Fruit fly (Drosophila melanogaster): Measurements from ENCODE around the gene lmgA.

Gene lmgA

DNA sequence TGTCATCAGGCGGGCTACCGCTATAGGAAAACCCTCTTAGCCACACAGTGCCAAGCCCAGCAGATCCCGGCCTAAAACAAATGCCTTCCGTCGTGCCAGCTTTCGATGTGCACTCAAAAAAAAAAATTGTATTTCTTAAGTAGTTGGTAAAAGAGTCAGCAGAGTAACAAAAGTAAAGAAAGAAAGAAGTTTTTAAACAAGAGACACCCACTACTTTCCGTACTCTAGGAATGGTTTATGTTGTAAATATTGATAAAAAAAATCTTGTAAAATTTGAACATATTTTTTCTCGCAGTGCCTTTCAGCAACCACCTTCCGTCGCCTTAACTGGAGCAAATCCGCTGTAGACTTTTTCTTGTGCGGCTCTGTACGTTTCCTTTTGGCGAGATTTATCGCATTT is 44.5 kb upstream of the lmgA start (continued):
- TF ChIP-seq cato (GFP tag; optimal IDR thresholded peaks at IDR 0.05; ENCODE audit: borderline replicate concordance) (no peak), ro (GFP tag; IDR thresholded peaks at IDR 0.05) (no peak), en (GFP tag; optimal IDR thresholded peaks at IDR 0.05) (peak; percentile 26), CG14710 (tag; optimal IDR thresholded peaks at IDR 0.05) (peak; percentile 40), CG10147 (GFP tag; optimal IDR thresholded peaks at IDR 0.05) (no peak), Doc2 (GFP tag; IDR thresholded peaks at IDR 0.05) (no peak), CG3163 (GFP tag; optimal IDR thresholded peaks at IDR 0.05) (no peak), CG15269 (tag; optimal IDR thresholded peaks at IDR 0.05) (peak; percentile 56), CG9932 (GFP tag; IDR thresholded peaks at IDR 0.05) (no peak), E2f2 (GFP tag; IDR thresholded peaks at IDR 0.05) (no peak; the same call in 1 of the 2 replicates), CG3995 (GFP tag; optimal IDR thresholded peaks at IDR 0.05) (no peak), ac (GFP tag; optimal IDR thresholded peaks at IDR 0.05) (no peak), ato (GFP tag; IDR thresholded peaks at IDR 0.05; ENCODE audit: partially characterized antibody) (no peak), Hmx (GFP tag; optimal IDR thresholded peaks at IDR 0.05) (no peak), grn (GFP tag; optimal IDR thresholded peaks at IDR 0.05) (no peak), sima (GFP tag; optimal IDR thresholded peaks at IDR 0.05) (no peak), PHDP (tag; optimal IDR thresholded peaks at IDR 0.05) (peak; percentile 28), gsb-n (tag; optimal IDR thresholded peaks at IDR 0.05) (peak; percentile 4), CG6813 (GFP tag; optimal IDR thresholded peaks at IDR 0.05) (peak; percentile 40), Atf-2 (GFP tag; optimal IDR thresholded peaks at IDR 0.05) (peak; percentile 23), Sry-δ (GFP tag; optimal IDR thresholded peaks at IDR 0.05) (no peak), CG16779 (GFP tag; IDR thresholded peaks at IDR 0.05) (no peak), lilli (GFP tag; optimal IDR thresholded peaks at IDR 0.05) (peak; percentile 42), CG7839 (tag; optimal IDR thresholded peaks at IDR 0.05) (peak; percentile 68), CG43689 (GFP tag; IDR thresholded peaks at IDR 0.05) (no peak), CG14965 (GFP tag; optimal IDR thresholded peaks at IDR 0.05; ENCODE audit: borderline replicate concordance) (no peak), tll (GFP tag; optimal IDR thresholded peaks at IDR 0.05) (no peak), ap (GFP tag; IDR thresholded peaks at IDR 0.05) (no peak), tio (GFP tag; optimal IDR thresholded peaks at IDR 0.05) (peak; percentile 14), CG6854 (GFP tag; optimal IDR thresholded peaks at IDR 0.05) (peak; percentile 42), dimm (GFP tag; IDR thresholded peaks at IDR 0.05) (no peak), eyg (GFP tag; optimal IDR thresholded peaks at IDR 0.05) (no peak), ems (GFP tag; optimal IDR thresholded peaks at IDR 0.05) (peak; percentile 19), CG5245 (GFP tag; optimal IDR thresholded peaks at IDR 0.05) (peak; percentile 18), kni (GFP tag; optimal IDR thresholded peaks at IDR 0.05) (no peak), CG18599 (GFP tag; optimal IDR thresholded peaks at IDR 0.05) (peak; percentile 74), lbe (GFP tag; optimal IDR thresholded peaks at IDR 0.05) (no peak), CG3407 (GFP tag; optimal IDR thresholded peaks at IDR 0.05) (peak; percentile 0), scrt (GFP tag; optimal IDR thresholded peaks at IDR 0.05) (peak; percentile 32), Dad (GFP tag; optimal IDR thresholded peaks at IDR 0.05) (no peak), tna (GFP tag; IDR thresholded peaks at IDR 0.05; ENCODE audit: partially characterized antibody) (no peak), CG13424 (tag; optimal IDR thresholded peaks at IDR 0.05) (peak; percentile 58), CG1647 (GFP tag; optimal IDR thresholded peaks at IDR 0.05) (no peak), CG3847 (GFP tag; IDR thresholded peaks at IDR 0.05) (no peak), CG1233 (GFP tag; optimal IDR thresholded peaks at IDR 0.05) (peak; percentile 21), Scr (GFP tag; IDR thresholded peaks at IDR 0.05; ENCODE audit: partially characterized antibody) (no peak), HmgD (GFP tag; optimal IDR thresholded peaks at IDR 0.05) (no peak), Drgx (GFP tag; IDR thresholded peaks at IDR 0.05) (no peak), CG2712 (tag; optimal IDR thresholded peaks at IDR 0.05) (peak; percentile 58), lola (GFP tag; optimal IDR thresholded peaks at IDR 0.05) (peak in 1 of 3 experiments; percentile 31)
